Worm (Caenorhabditis elegans): Measurements from ENCODE around the gene F59F5.7.

DNA sequence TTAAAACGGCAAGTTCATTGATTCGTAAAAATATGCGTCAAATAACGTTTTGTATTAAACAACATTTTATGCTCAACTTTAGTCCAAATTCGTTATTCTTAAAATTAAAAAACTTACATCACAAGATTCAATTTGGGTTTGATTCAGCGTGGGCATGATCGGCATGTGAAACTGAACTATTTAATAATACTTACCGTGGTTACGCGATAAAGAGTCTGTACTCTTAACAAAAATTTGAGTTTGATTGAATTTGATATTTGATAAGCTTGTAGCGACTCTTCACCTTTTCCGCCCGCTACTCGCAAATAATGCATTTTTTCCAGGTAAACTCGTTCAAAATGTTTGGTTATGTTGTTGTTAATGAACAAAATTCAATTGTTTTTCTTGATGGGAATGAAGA lies 25.9 kb upstream of the F59F5.7 start, which contains the start of gene glo-3:
- TF ChIP-seq aly-2 (tag; optimal IDR thresholded peaks at IDR 0.05): no peak
- no peak for TF ChIP-seq ztf-4 (tag; optimal IDR thresholded peaks at IDR 0.05)
- TF ChIP-seq nhr-12 (tag; optimal IDR thresholded peaks at IDR 0.05): no peak
- no peak for TF ChIP-seq egl-27 (tag; optimal IDR thresholded peaks at IDR 0.05)
- no peak for TF ChIP-seq elt-3 (tag; optimal IDR thresholded peaks at IDR 0.05)
- TF ChIP-seq skn-1 (tag; optimal IDR thresholded peaks at IDR 0.05): no peak
- TF ChIP-seq nhr-237 (tag; optimal IDR thresholded peaks at IDR 0.05): no peak
- TF ChIP-seq nhr-25 (tag; optimal IDR thresholded peaks at IDR 0.05): no peak
- no peak for TF ChIP-seq ama-1 (optimal IDR thresholded peaks at IDR 0.05)

Measured in whole organism, L2 larva.